Worm (Caenorhabditis elegans): ENCODE data around the gene npp-22.
A peak's percentile ranks its signal among the peaks of the same experiment; 100 is the strongest.

The npp-22 gene

ce11 chrV:11782809-11783440, 49.7 kb upstream of the npp-22 start, which contains the start of gene F55A11.11 (continued):
- peak; percentile 84; the same call in 1 of the 2 replicates for TF ChIP-seq ztf-6 (GFP tag; IDR thresholded peaks at IDR 0.05)
- TF ChIP-seq let-607 (tag; optimal IDR thresholded peaks at IDR 0.05): peak; percentile 54 to 76
- TF ChIP-seq bed-1 (GFP tag; IDR thresholded peaks at IDR 0.05): 0 out of 2 replicates have a peak, but pooled peaks have one; percentile 42
- peak; percentile 91 to 96 for TF ChIP-seq rec-8 (tag; optimal IDR thresholded peaks at IDR 0.05)

- TF ChIP-seq attf-5 (GFP tag; optimal IDR thresholded peaks at IDR 0.05) (no peak), snpc-3.4 (tag; optimal IDR thresholded peaks at IDR 0.05) (no peak), Y95B8A.8 (GFP tag; IDR thresholded peaks at IDR 0.05) (no peak), hmg-1.2 (GFP tag; IDR thresholded peaks at IDR 0.05) (no peak), somi-1 (GFP tag; optimal IDR thresholded peaks at IDR 0.05) (no peak), Y53F4B.3 (GFP tag; IDR thresholded peaks at IDR 0.05) (no peak), snpc-1.1 (tag; optimal IDR thresholded peaks at IDR 0.05; ENCODE audit: insufficient read depth) (no peak), efl-1 (GFP tag; optimal IDR thresholded peaks at IDR 0.05) (no peak), C17E4.6 (GFP tag; IDR thresholded peaks at IDR 0.05) (no peak), ceh-58 (GFP tag; IDR thresholded peaks at IDR 0.05) (no peak), repo-1 (tag; optimal IDR thresholded peaks at IDR 0.05) (no peak), ekl-4 (GFP tag; IDR thresholded peaks at IDR 0.05) (no peak), ccch-3 (GFP tag; optimal IDR thresholded peaks at IDR 0.05) (no peak), madf-8 (GFP tag; conservative IDR thresholded peaks at IDR 0.05) (no peak), ztf-22 (GFP tag; optimal IDR thresholded peaks at IDR 0.05) (no peak)
These were observed 46.5 kb upstream of the npp-22 start for ce11 chrV:11779810-11780209.

ce11 chrV:11779310-11779709, 46.0 kb upstream of the npp-22 start:
- TF ChIP-seq ztf-25 (GFP tag; IDR thresholded peaks at IDR 0.05): no peak
- no peak for TF ChIP-seq pbrm-1 (GFP tag; IDR thresholded peaks at IDR 0.05)
- no peak for TF ChIP-seq lin-40 (tag; optimal IDR thresholded peaks at IDR 0.05)
- TF ChIP-seq ZK185.1 (tag; optimal IDR thresholded peaks at IDR 0.05; ENCODE audit: poor library complexity, severe bottlenecking): no peak
- TF ChIP-seq repo-1 (tag; optimal IDR thresholded peaks at IDR 0.05): no peak
- TF ChIP-seq dpl-1 (GFP tag; optimal IDR thresholded peaks at IDR 0.05): no peak
- TF ChIP-seq ztf-26 (tag; optimal IDR thresholded peaks at IDR 0.05): no peak

- TF ChIP-seq F10E7.11 (tag; optimal IDR thresholded peaks at IDR 0.05) (no peak), ceh-91 (GFP tag; IDR thresholded peaks at IDR 0.05) (no peak), let-526 (GFP tag; IDR thresholded peaks at IDR 0.05) (no peak), egrh-3 (GFP tag; IDR thresholded peaks at IDR 0.05) (no peak), unc-130 (GFP tag; optimal IDR thresholded peaks at IDR 0.05) (no peak), F23B12.7 (tag; optimal IDR thresholded peaks at IDR 0.05; ENCODE audit: insufficient read depth) (no peak), nhr-80 (tag; optimal IDR thresholded peaks at IDR 0.05) (peak; percentile 72), tbp1 (GFP tag; optimal IDR thresholded peaks at IDR 0.05) (peak; percentile 12), madf-6 (GFP tag; IDR thresholded peaks at IDR 0.05) (no peak), rec-8 (tag; optimal IDR thresholded peaks at IDR 0.05) (no peak), T07F8.4 (tag; optimal IDR thresholded peaks at IDR 0.05) (no peak), somi-1 (GFP tag; optimal IDR thresholded peaks at IDR 0.05) (peak; percentile 40), let-607 (tag; optimal IDR thresholded peaks at IDR 0.05) (peak in 1 of 2 experiments; percentile 24), K11D2.4 (GFP tag; IDR thresholded peaks at IDR 0.05) (no peak), attf-5 (GFP tag; optimal IDR thresholded peaks at IDR 0.05) (no peak), hsf-1 (GFP tag; IDR thresholded peaks at IDR 0.05) (no peak)
These were observed 44.6 kb upstream of the npp-22 start for ce11 chrV:11777846-11778245.

All from whole organism, young adult.